Fruit fly (Drosophila melanogaster): ENCODE data around the gene CG15725.

- TF ChIP-seq CG1621 (tag; optimal IDR thresholded peaks at IDR 0.05) (no peak), CG8119 (GFP tag; IDR thresholded peaks at IDR 0.05) (no peak), Sox14 (GFP tag; optimal IDR thresholded peaks at IDR 0.05) (no peak), Sox102F (GFP tag; optimal IDR thresholded peaks at IDR 0.05) (no peak)
Measured at dm6 chrX:12675798-12676553, 29.7 kb upstream of the CG15725 start.

Data from whole organism, prepupa.